Worm (Caenorhabditis elegans) whole organism, L4 larva: ENCODE results near the gene F35G12.12.

ENCODE experiments used
- aly-2 ChIP-seq: sonication (generic microtip); optimal IDR thresholded peaks from 2 replicates; lab custom pipeline; 2018; ENCODE audit warnings: missing biosample characterization, missing genetic modification characterization
- lsy-2 ChIP-seq, 2 experiments: fragments of 150-350 bp in 1 of 2; sonication (generic microtip) in 1 of 2; optimal IDR thresholded peaks; 2 replicates each; lab custom pipeline; 2014 to 2017; ENCODE audit warnings: missing biosample characterization in 2 of 2, missing genetic modification characterization in 2 of 2
- nhr-10 ChIP-seq: fragments of 150-350 bp; optimal IDR thresholded peaks from 2 replicates; lab custom pipeline; 2014; ENCODE audit warnings: missing biosample characterization, missing genetic modification characterization
- nhr-77 ChIP-seq: fragments of 150-350 bp; optimal IDR thresholded peaks from 2 replicates; lab custom pipeline; 2014; ENCODE audit warnings: missing biosample characterization, missing genetic modification characterization
- pqm-1 ChIP-seq: sonication (generic microtip); optimal IDR thresholded peaks from 2 replicates; lab custom pipeline; 2017; ENCODE audit warnings: missing biosample characterization, missing genetic modification characterization
- snpc-4 ChIP-seq: fragments of 150-350 bp; optimal IDR thresholded peaks from 2 replicates; lab custom pipeline; 2014; ENCODE audit warnings: missing biosample characterization, missing genetic modification characterization
- unc-130 ChIP-seq: sonication (generic microtip); optimal IDR thresholded peaks from 2 replicates; lab custom pipeline; 2016; ENCODE audit warnings: missing genetic modification reagents, missing genetic modification characterization, missing compliant biosample characterization

- TF ChIP-seq aly-2 (tag; lab: Kevin White, UChicago) = no peak
- TF ChIP-seq lsy-2 (tag; optimal IDR thresholded peaks at IDR 0.05; lab: Kevin White, UChicago) = no peak
- TF ChIP-seq nhr-77 (tag; lab: Kevin White, UChicago) = no peak
- no peak for TF ChIP-seq nhr-10
- no peak for TF ChIP-seq snpc-4 (tag; lab: Kevin White, UChicago)
- no peak for TF ChIP-seq pqm-1 (tag; lab: Kevin White, UChicago)
- TF ChIP-seq unc-130 (GFP tag; lab: Kevin White, UChicago) = no peak
Observed at ce11 chrIII:4568030-4568429, 13.6 kb upstream of the F35G12.12 start, which contains the start of gene mlcd-1.
